Fruit fly (Drosophila melanogaster): ENCODE results near the gene CG15820.

CG15820 gene

DNA sequence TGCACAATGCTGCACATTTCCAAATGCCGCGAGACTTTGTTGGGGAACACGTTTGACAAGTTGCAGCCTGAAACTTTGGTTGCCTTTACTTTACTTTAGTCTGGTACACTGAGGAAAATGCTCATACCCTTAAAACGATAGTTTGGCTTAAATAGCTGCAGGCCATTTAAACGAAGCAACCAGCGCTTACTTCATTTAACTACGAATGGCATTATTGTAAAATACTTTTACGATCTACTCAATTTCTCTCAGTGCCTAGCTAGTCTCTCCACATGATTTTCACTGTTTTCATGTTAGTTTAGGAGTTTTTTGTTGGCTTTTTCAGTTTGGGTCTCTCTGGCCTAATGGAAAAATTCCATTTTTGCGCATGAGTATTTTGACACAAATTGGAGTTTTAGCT, 12.1 kb downstream of the CG15820 start (continued):
- no peak for TF ChIP-seq CG15479 (GFP tag; optimal IDR thresholded peaks at IDR 0.05)
- TF ChIP-seq CG9876 (GFP tag; optimal IDR thresholded peaks at IDR 0.05): no peak
- TF ChIP-seq Stat92E (GFP tag; optimal IDR thresholded peaks at IDR 0.05): no peak
- peak; percentile 76 for TF ChIP-seq Oli (tag; optimal IDR thresholded peaks at IDR 0.05)
- TF ChIP-seq sr (GFP tag; IDR thresholded peaks at IDR 0.05): peak; percentile 71; the same call in 2 of the 3 replicates
- TF ChIP-seq z (GFP tag; IDR thresholded peaks at IDR 0.05): peak; percentile 29; the same call in 1 of the 3 replicates
- peak; percentile 52 for TF ChIP-seq al (GFP tag; IDR thresholded peaks at IDR 0.05)
- TF ChIP-seq Elba2 (GFP tag; optimal IDR thresholded peaks at IDR 0.05): no peak
- no peak for TF ChIP-seq Dbx (GFP tag; IDR thresholded peaks at IDR 0.05)
- TF ChIP-seq usp (GFP tag; optimal IDR thresholded peaks at IDR 0.05): no peak
- no peak for TF ChIP-seq CG7271 (tag; optimal IDR thresholded peaks at IDR 0.05)
- TF ChIP-seq tgo (GFP tag; IDR thresholded peaks at IDR 0.05): peak; percentile 79
- no peak for TF ChIP-seq CG3995 (GFP tag; optimal IDR thresholded peaks at IDR 0.05)
- peak; percentile 68 for TF ChIP-seq CG4360 (GFP tag; IDR thresholded peaks at IDR 0.05)
- peak; percentile 68 for TF ChIP-seq Dad (GFP tag; optimal IDR thresholded peaks at IDR 0.05)
- no peak for TF ChIP-seq CG6791 (GFP tag; IDR thresholded peaks at IDR 0.05; ENCODE audit: partially characterized antibody)
- no peak for TF ChIP-seq cad (GFP tag; optimal IDR thresholded peaks at IDR 0.05)
- peak; percentile 53 for TF ChIP-seq jing (GFP tag; optimal IDR thresholded peaks at IDR 0.05)
- peak; percentile 79 for TF ChIP-seq Sox100B (GFP tag; optimal IDR thresholded peaks at IDR 0.05)
- no peak for TF ChIP-seq CG42726 (GFP tag; IDR thresholded peaks at IDR 0.05; ENCODE audit: partially characterized antibody)
- TF ChIP-seq CG15269 (tag; optimal IDR thresholded peaks at IDR 0.05): peak; percentile 70
- TF ChIP-seq CG6689 (GFP tag; IDR thresholded peaks at IDR 0.05): peak; percentile 84
- TF ChIP-seq Trl (optimal IDR thresholded peaks at IDR 0.05): no peak
- peak; percentile 44 for TF ChIP-seq Trl (GFP tag; optimal IDR thresholded peaks at IDR 0.05)
- peak; percentile 79 for TF ChIP-seq gem (tag; optimal IDR thresholded peaks at IDR 0.05)
- peak; percentile 79 for TF ChIP-seq wor (GFP tag; IDR thresholded peaks at IDR 0.05)
- peak; percentile 65 for TF ChIP-seq trem (tag; optimal IDR thresholded peaks at IDR 0.05)
- TF ChIP-seq H2.0 (GFP tag; IDR thresholded peaks at IDR 0.05): peak; percentile 86
- TF ChIP-seq ap (GFP tag; IDR thresholded peaks at IDR 0.05): peak; percentile 85
- peak; percentile 42 for TF ChIP-seq CG31365 (tag; optimal IDR thresholded peaks at IDR 0.05)
- TF ChIP-seq sim (GFP tag; IDR thresholded peaks at IDR 0.05): peak; percentile 64; the same call in 1 of the 2 replicates
- peak; percentile 66 for TF ChIP-seq HHEX (GFP tag; optimal IDR thresholded peaks at IDR 0.05)
- peak; percentile 31 for TF ChIP-seq CG30431 (GFP tag; optimal IDR thresholded peaks at IDR 0.05)
- TF ChIP-seq fd96Cb (tag; optimal IDR thresholded peaks at IDR 0.05): peak; percentile 87
- TF ChIP-seq CG11695 (GFP tag; IDR thresholded peaks at IDR 0.05): peak; percentile 81; the same call in 2 of the 3 replicates
- peak; percentile 59 for TF ChIP-seq lbe (GFP tag; optimal IDR thresholded peaks at IDR 0.05)
- TF ChIP-seq CG12659 (GFP tag; optimal IDR thresholded peaks at IDR 0.05): peak; percentile 49
- peak; percentile 83 for TF ChIP-seq E2f1 (GFP tag; IDR thresholded peaks at IDR 0.05)
- peak; percentile 75; the same call in 1 of the 3 replicates for TF ChIP-seq so (GFP tag; IDR thresholded peaks at IDR 0.05)
- peak; percentile 79 for TF ChIP-seq fd64A (GFP tag; optimal IDR thresholded peaks at IDR 0.05)
- peak; percentile 17 for TF ChIP-seq CG16815 (GFP tag; optimal IDR thresholded peaks at IDR 0.05)
- TF ChIP-seq Xbp1 (GFP tag; optimal IDR thresholded peaks at IDR 0.05): peak; percentile 70

DNA sequence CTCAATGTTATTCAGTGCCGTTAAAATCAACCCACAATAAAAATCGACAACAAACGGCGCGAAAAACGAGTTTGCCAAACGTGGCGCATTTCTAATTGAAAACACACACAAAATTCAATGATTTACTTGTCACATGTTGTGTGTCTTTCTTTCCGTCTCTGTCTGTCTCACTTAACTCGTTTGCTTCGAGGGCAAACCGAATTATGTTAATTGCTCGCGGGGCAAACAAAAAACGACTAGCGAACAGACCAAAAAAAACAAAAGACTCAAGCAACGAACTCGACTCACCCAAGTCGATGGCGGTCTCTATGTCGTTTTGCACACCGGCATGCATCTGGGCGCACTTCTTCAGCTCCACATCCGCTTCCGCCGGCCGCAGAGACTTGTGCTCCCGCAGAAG, 14.3 kb downstream of the CG15820 start:
- TF ChIP-seq sima (GFP tag; optimal IDR thresholded peaks at IDR 0.05) (no peak), Hmx (GFP tag; optimal IDR thresholded peaks at IDR 0.05) (no peak), CG4404 (GFP tag; IDR thresholded peaks at IDR 0.05) (no peak), bab2 (GFP tag; optimal IDR thresholded peaks at IDR 0.05) (no peak), abd-A (tag; optimal IDR thresholded peaks at IDR 0.05) (peak; percentile 37), CG11247 (GFP tag; IDR thresholded peaks at IDR 0.05) (0 out of 2 replicates have a peak, but pooled peaks have one; percentile 57), wor (GFP tag; IDR thresholded peaks at IDR 0.05) (no peak), CG1233 (GFP tag; optimal IDR thresholded peaks at IDR 0.05) (no peak), trem (tag; optimal IDR thresholded peaks at IDR 0.05) (no peak), Poxn (GFP tag; IDR thresholded peaks at IDR 0.05) (no peak), CG1024 (GFP tag; IDR thresholded peaks at IDR 0.05) (no peak), Ets97D (GFP tag; optimal IDR thresholded peaks at IDR 0.05) (no peak), CG8290 (GFP tag; optimal IDR thresholded peaks at IDR 0.05) (no peak), CG8290 (tag; optimal IDR thresholded peaks at IDR 0.05) (no peak), CG15269 (tag; optimal IDR thresholded peaks at IDR 0.05) (peak; percentile 11), sd (tag; optimal IDR thresholded peaks at IDR 0.05) (peak; percentile 35)

Measured in whole organism, embryonic.